Worm (Caenorhabditis elegans) whole organism, mixed stage, embryonic: Measurements from ENCODE around the gene Y45F10C.1.

Experiments used
- M03D4.4 ChIP-seq: sonication (generic microtip); optimal IDR thresholded peaks from 2 replicates; lab custom pipeline; 2017; ENCODE audit warnings: mild to moderate bottlenecking, missing genetic modification characterization, missing compliant biosample characterization
- bed-3 ChIP-seq: fragments of 200-800 bp; sonication (Bioruptor generic); optimal IDR thresholded peaks from 3 replicates; lab custom pipeline; 2018; ENCODE audit warnings: mild to moderate bottlenecking, missing genetic modification characterization, moderate library complexity, missing compliant biosample characterization
- ces-1 ChIP-seq: fragments of 150-350 bp; optimal IDR thresholded peaks from 2 replicates; lab custom pipeline; 2014; ENCODE audit warnings: missing biosample characterization, missing genetic modification reagents, missing genetic modification characterization
- elt-1 ChIP-seq: sonication (generic microtip); optimal IDR thresholded peaks from 2 replicates; lab custom pipeline; 2017; ENCODE audit warnings: missing genetic modification characterization, mild to moderate bottlenecking, missing compliant biosample characterization, antibody characterized with exemption, moderate library complexity, borderline replicate concordance; ENCODE audit not compliant: insufficient read depth
- lin-13 ChIP-seq: fragments of 150-350 bp; optimal IDR thresholded peaks from 2 replicates; lab custom pipeline; 2014; ENCODE audit warnings: missing biosample characterization, missing genetic modification characterization
- lin-32 ChIP-seq: fragments of 200-800 bp; sonication (Bioruptor generic); optimal IDR thresholded peaks from 2 replicates; lab custom pipeline; 2018; ENCODE audit warnings: mild to moderate bottlenecking, missing genetic modification characterization, missing compliant biosample characterization
- mep-1 ChIP-seq: fragments of 150-350 bp; optimal IDR thresholded peaks from 2 replicates; lab custom pipeline; 2017; ENCODE audit warnings: missing biosample characterization, missing genetic modification reagents, missing genetic modification characterization, inconsistent platforms
- nhr-237 ChIP-seq: fragments of 150-350 bp; optimal IDR thresholded peaks from 2 replicates; lab custom pipeline; 2014; ENCODE audit warnings: missing biosample characterization, missing genetic modification characterization
- nhr-28 ChIP-seq: fragments of 150-350 bp; optimal IDR thresholded peaks from 2 replicates; lab custom pipeline; 2014; ENCODE audit warnings: missing biosample characterization, missing genetic modification characterization
- nhr-76 ChIP-seq: sonication (generic microtip); optimal IDR thresholded peaks from 2 replicates; lab custom pipeline; 2017; ENCODE audit warnings: missing biosample characterization, missing genetic modification characterization
- sem-2 ChIP-seq: fragments of 200-800 bp; sonication (Bioruptor generic); optimal IDR thresholded peaks from 2 replicates; lab custom pipeline; 2018; ENCODE audit warnings: mild to moderate bottlenecking, missing genetic modification characterization, missing compliant biosample characterization
- snpc-4 ChIP-seq: fragments of 150-350 bp; optimal IDR thresholded peaks from 2 replicates; lab custom pipeline; 2014; ENCODE audit warnings: missing biosample characterization, missing genetic modification characterization
- unc-62 ChIP-seq: fragments of 150-350 bp; optimal IDR thresholded peaks from 2 replicates; lab custom pipeline; 2014; ENCODE audit warnings: missing biosample characterization, missing genetic modification reagents, missing genetic modification characterization
- ztf-11 ChIP-seq: fragments of 150-350 bp; optimal IDR thresholded peaks from 2 replicates; lab custom pipeline; 2014; ENCODE audit warnings: missing biosample characterization, missing genetic modification characterization

ce11 chrIV:13633165-13633564 lies 26.2 kb downstream of the Y45F10C.1 start, which contains the start of gene fbxa-98:
- no peak for TF ChIP-seq snpc-4 (tag; lab: Kevin White, UChicago)
- no peak for TF ChIP-seq lin-13
- no peak for TF ChIP-seq ztf-11 (tag; lab: Kevin White, UChicago)
- TF ChIP-seq ces-1 (GFP tag; lab: Kevin White, UChicago) = no peak
- TF ChIP-seq lin-32 (GFP tag; lab: Kevin White, UChicago) = no peak
- no peak for TF ChIP-seq nhr-237 (tag; lab: Kevin White, UChicago)
- no peak for TF ChIP-seq nhr-76 (tag; lab: Kevin White, UChicago)
- no peak for TF ChIP-seq M03D4.4 (tag; lab: Kevin White, UChicago)
- no peak for TF ChIP-seq mep-1 (tag; lab: Kevin White, UChicago)
- TF ChIP-seq unc-62 (GFP tag; lab: Kevin White, UChicago) = no peak
- no peak for TF ChIP-seq elt-1 (tag; lab: Kevin White, UChicago)
- TF ChIP-seq sem-2 (GFP tag; lab: Kevin White, UChicago) = no peak
- no peak for TF ChIP-seq bed-3 (GFP tag; lab: Kevin White, UChicago)
- no peak for TF ChIP-seq nhr-28 (tag; lab: Kevin White, UChicago)
